Fruit fly (Drosophila melanogaster) whole organism, embryonic: Measurements from ENCODE around the gene Or85c.

Source experiments
- ATbp ChIP-seq: fragments of 200-800 bp; sonication (Bioruptor generic); optimal IDR thresholded peaks from 2 replicates; lab custom pipeline; 2017; ENCODE audit warnings: missing biosample characterization, mild to moderate bottlenecking, missing genetic modification characterization, missing genetic modification reagents
- CG10267 ChIP-seq: fragments of 200-800 bp; sonication (Bioruptor generic); optimal IDR thresholded peaks from 2 replicates; lab custom pipeline; 2018; ENCODE audit warnings: missing biosample characterization, mild to moderate bottlenecking, missing genetic modification characterization, moderate library complexity
- CG12219 ChIP-seq: fragments of 200-800 bp; sonication (Bioruptor generic); optimal IDR thresholded peaks from 3 replicates; lab custom pipeline; 2018; ENCODE audit warnings: missing biosample characterization, mild to moderate bottlenecking, missing genetic modification characterization
- CG12391 ChIP-seq: fragments of 200-800 bp; sonication (Bioruptor generic); optimal IDR thresholded peaks from 3 replicates; lab custom pipeline; 2018; ENCODE audit warnings: missing biosample characterization, mild to moderate bottlenecking, missing genetic modification characterization, moderate library complexity
- CG12769 ChIP-seq: fragments of 200-800 bp; sonication (Bioruptor generic); optimal IDR thresholded peaks from 2 replicates; lab custom pipeline; 2019; ENCODE audit warnings: missing biosample characterization, mild to moderate bottlenecking, missing genetic modification characterization, moderate library complexity
- CG14710 ChIP-seq: fragments of 200-800 bp; sonication (Bioruptor generic); optimal IDR thresholded peaks from 3 replicates; lab custom pipeline; 2019; ENCODE audit warnings: missing biosample characterization, mild to moderate bottlenecking, missing genetic modification characterization, moderate library complexity
- CG17359 ChIP-seq: fragments of 200-800 bp; sonication (Bioruptor generic); optimal IDR thresholded peaks from 3 replicates; lab custom pipeline; 2018; ENCODE audit warnings: missing biosample characterization, mild to moderate bottlenecking, missing genetic modification characterization, moderate library complexity
- CG17361 ChIP-seq: fragments of 200-800 bp; sonication (Bioruptor generic); IDR thresholded peaks from 3 replicates; pipeline ENCODE4 v1.3.6; 2022; ENCODE audit warnings: missing biosample characterization, missing genetic modification characterization
- CG18619 ChIP-seq: fragments of 200-800 bp; sonication (Bioruptor generic); optimal IDR thresholded peaks from 3 replicates; lab custom pipeline; 2017; ENCODE audit warnings: missing biosample characterization, mild to moderate bottlenecking, missing genetic modification characterization
- CG2129 ChIP-seq: fragments of 200-800 bp; sonication (Bioruptor generic); IDR thresholded peaks from 2 replicates; pipeline ENCODE4 v1.3.6; 2022; ENCODE audit warnings: missing biosample characterization, missing genetic modification characterization; ENCODE audit not compliant: partially characterized antibody
- CG2712 ChIP-seq: fragments of 200-800 bp; optimal IDR thresholded peaks from 3 replicates; lab custom pipeline; 2019; ENCODE audit warnings: missing biosample characterization, mild to moderate bottlenecking, missing genetic modification characterization, moderate library complexity
- CG5180 ChIP-seq: fragments of 200-800 bp; sonication (Bioruptor generic); optimal IDR thresholded peaks from 3 replicates; lab custom pipeline; 2017; ENCODE audit warnings: missing biosample characterization, missing genetic modification characterization, mild to moderate bottlenecking, moderate library complexity, missing genetic modification reagents
- CG6175 ChIP-seq: fragments of 200-800 bp; sonication (Bioruptor generic); IDR thresholded peaks from 3 replicates; pipeline ENCODE4 v1.3.6; 2022; ENCODE audit warnings: missing biosample characterization, missing genetic modification characterization
- CG7556 ChIP-seq: fragments of 200-800 bp; sonication (Bioruptor generic); optimal IDR thresholded peaks from 2 replicates; lab custom pipeline; 2017; ENCODE audit warnings: missing biosample characterization, mild to moderate bottlenecking, missing genetic modification characterization
- CG9727 ChIP-seq: fragments of 200-800 bp; sonication (Bioruptor generic); optimal IDR thresholded peaks from 3 replicates; lab custom pipeline; 2017; ENCODE audit warnings: missing biosample characterization, mild to moderate bottlenecking, missing genetic modification characterization
- Drgx ChIP-seq: fragments of 200-800 bp; sonication (Bioruptor generic); IDR thresholded peaks from 2 replicates; pipeline ENCODE4 v1.3.6; 2022; ENCODE audit warnings: missing biosample characterization, missing genetic modification characterization
- Eip74EF ChIP-seq, 2 experiments: fragments of 200-800 bp in 1 of 2; fragments of >200 bp in 1 of 2; sonication (Bioruptor generic) in 1 of 2; optimal IDR thresholded peaks; 2 replicates each; lab custom pipeline; 2017 to 2019; ENCODE audit warnings: missing biosample characterization in 2 of 2, missing genetic modification characterization in 2 of 2, mild to moderate bottlenecking in 1 of 2, moderate library complexity in 1 of 2
- H2.0 ChIP-seq: fragments of 200-800 bp; sonication (Bioruptor generic); IDR thresholded peaks from 2 replicates; pipeline ENCODE4 v1.3.6; 2022; ENCODE audit warnings: missing biosample characterization, missing genetic modification characterization
- Oli ChIP-seq: fragments of 200-800 bp; sonication (Bioruptor generic); optimal IDR thresholded peaks from 2 replicates; lab custom pipeline; 2018; ENCODE audit warnings: missing biosample characterization, mild to moderate bottlenecking, missing genetic modification characterization, moderate library complexity
- Optix ChIP-seq: fragments of 200-800 bp; sonication (Bioruptor generic); IDR thresholded peaks from 3 replicates; pipeline ENCODE4 v1.3.6; 2022; ENCODE audit warnings: missing biosample characterization, missing genetic modification characterization
- Sox102F ChIP-seq: fragments of 200-800 bp; sonication (Bioruptor generic); optimal IDR thresholded peaks from 2 replicates; lab custom pipeline; 2018; ENCODE audit warnings: missing biosample characterization, mild to moderate bottlenecking, missing genetic modification characterization, moderate library complexity
- Ssrp ChIP-seq: fragments of 200-800 bp; sonication (Bioruptor generic); optimal IDR thresholded peaks from 2 replicates; lab custom pipeline; 2018; ENCODE audit warnings: missing biosample characterization, mild to moderate bottlenecking, missing genetic modification characterization, moderate library complexity
- Xbp1 ChIP-seq: fragments of 200-800 bp; sonication (Bioruptor generic); optimal IDR thresholded peaks from 3 replicates; lab custom pipeline; 2016; ENCODE audit warnings: missing biosample characterization, mild to moderate bottlenecking, missing genetic modification characterization
- ac ChIP-seq: fragments of 200-800 bp; sonication (Bioruptor generic); optimal IDR thresholded peaks from 3 replicates; lab custom pipeline; 2017; ENCODE audit warnings: missing biosample characterization, mild to moderate bottlenecking, missing genetic modification characterization
- az2 ChIP-seq: fragments of 200-800 bp; sonication (Bioruptor generic); optimal IDR thresholded peaks from 3 replicates; lab custom pipeline; 2016; ENCODE audit warnings: missing biosample characterization, missing genetic modification characterization
- chn ChIP-seq: fragments of 200-800 bp; sonication (Bioruptor generic); optimal IDR thresholded peaks from 2 replicates; lab custom pipeline; 2016; ENCODE audit warnings: missing biosample characterization, missing genetic modification characterization
- crp ChIP-seq, 2 experiments: fragments of 200-800 bp; sonication (Bioruptor generic); optimal IDR thresholded peaks; 2 replicates in 1 of 2; 3 replicates in 1 of 2; lab custom pipeline; 2017; ENCODE audit warnings: missing biosample characterization in 2 of 2, missing genetic modification characterization in 2 of 2, mild to moderate bottlenecking in 1 of 2, moderate library complexity in 1 of 2
- dan ChIP-seq: fragments of 200-800 bp; sonication (Bioruptor generic); IDR thresholded peaks from 2 replicates; pipeline ENCODE4 v1.3.6; 2022; ENCODE audit warnings: missing biosample characterization, missing genetic modification characterization
- dm ChIP-seq: fragments of 200-800 bp; sonication (Bioruptor generic); optimal IDR thresholded peaks from 3 replicates; lab custom pipeline; 2016; ENCODE audit warnings: missing biosample characterization, missing genetic modification characterization
- dmrt11E ChIP-seq: fragments of 200-800 bp; sonication (Bioruptor generic); optimal IDR thresholded peaks from 3 replicates; lab custom pipeline; 2018; ENCODE audit warnings: missing biosample characterization, mild to moderate bottlenecking, missing genetic modification characterization, moderate library complexity
- dpn ChIP-seq, 2 experiments: fragments of 200-800 bp; sonication (Bioruptor generic); optimal IDR thresholded peaks; 3 replicates each; lab custom pipeline; 2016; ENCODE audit warnings: missing biosample characterization in 2 of 2, missing genetic modification characterization in 2 of 2
- dysf ChIP-seq: fragments of 200-800 bp; sonication (Bioruptor generic); IDR thresholded peaks from 3 replicates; pipeline ENCODE4 v1.3.6; 2022; ENCODE audit warnings: missing biosample characterization, missing genetic modification characterization
- ewg ChIP-seq: fragments of 200-800 bp; sonication (Bioruptor generic); optimal IDR thresholded peaks from 3 replicates; lab custom pipeline; 2017; ENCODE audit warnings: mild to moderate bottlenecking, missing biosample characterization, missing genetic modification reagents, missing genetic modification characterization
- fd96Cb ChIP-seq: fragments of 200-800 bp; sonication (Bioruptor generic); optimal IDR thresholded peaks from 2 replicates; lab custom pipeline; 2018; ENCODE audit warnings: missing biosample characterization, mild to moderate bottlenecking, missing genetic modification characterization, moderate library complexity
- gem ChIP-seq: fragments of 200-800 bp; sonication (Bioruptor generic); optimal IDR thresholded peaks from 2 replicates; lab custom pipeline; 2019; ENCODE audit warnings: missing biosample characterization, mild to moderate bottlenecking, missing genetic modification characterization, moderate library complexity
- hth ChIP-seq: fragments of >200 bp; optimal IDR thresholded peaks from 2 replicates; lab custom pipeline; 2017; ENCODE audit warnings: inconsistent platforms
- nmo ChIP-seq: fragments of 200-800 bp; sonication (Bioruptor generic); optimal IDR thresholded peaks from 2 replicates; lab custom pipeline; 2018; ENCODE audit warnings: missing biosample characterization, mild to moderate bottlenecking, missing genetic modification characterization, moderate library complexity
- onecut ChIP-seq: fragments of 200-800 bp; sonication (Bioruptor generic); IDR thresholded peaks from 2 replicates; pipeline ENCODE4 v1.3.6; 2022; ENCODE audit warnings: missing biosample characterization, missing genetic modification characterization
- pan ChIP-seq, 4 experiments: fragments of >200 bp in 3 of 4; fragments of 200-800 bp in 1 of 4; sonication (Bioruptor generic) in 1 of 4; optimal IDR thresholded peaks in 3 of 4; IDR thresholded peaks in 1 of 4; 2 replicates each; pipeline versions ENCODE4 v1.3.6 to Lab custom; 2017 to 2022; ENCODE audit warnings: missing biosample characterization in 2 of 4, missing genetic modification characterization in 2 of 4, mixed read lengths in 1 of 4
- pnt ChIP-seq: fragments of 200-800 bp; sonication (Bioruptor generic); optimal IDR thresholded peaks from 3 replicates; lab custom pipeline; 2016; ENCODE audit warnings: missing biosample characterization, missing genetic modification characterization
- row ChIP-seq: fragments of 200-800 bp; sonication (Bioruptor generic); IDR thresholded peaks from 3 replicates; pipeline ENCODE4 v1.3.6; 2022; ENCODE audit warnings: missing biosample characterization, missing genetic modification characterization
- run ChIP-seq: fragments of 200-800 bp; sonication (Bioruptor generic); optimal IDR thresholded peaks from 3 replicates; lab custom pipeline; 2018; ENCODE audit warnings: missing biosample characterization, mild to moderate bottlenecking, missing genetic modification characterization
- sisA ChIP-seq: fragments of 200-800 bp; sonication (Bioruptor generic); IDR thresholded peaks from 2 replicates; pipeline ENCODE4 v1.3.6; 2022; ENCODE audit warnings: missing biosample characterization, missing genetic modification characterization
- ssp ChIP-seq: fragments of 200-800 bp; sonication (Bioruptor generic); IDR thresholded peaks from 2 replicates; pipeline ENCODE4 v1.3.6; 2022; ENCODE audit warnings: missing biosample characterization, missing genetic modification characterization
- tin ChIP-seq: fragments of 200-800 bp; sonication (Bioruptor generic); optimal IDR thresholded peaks from 3 replicates; lab custom pipeline; 2016; ENCODE audit warnings: missing biosample characterization, missing genetic modification characterization
- ttk ChIP-seq: fragments of 200-800 bp; sonication (Bioruptor generic); IDR thresholded peaks from 2 replicates; pipeline ENCODE4 v2.1.2; 2022; ENCODE audit warnings: missing biosample characterization, missing genetic modification characterization
- zf30C ChIP-seq: fragments of 200-800 bp; sonication (Bioruptor generic); optimal IDR thresholded peaks from 3 replicates; lab custom pipeline; 2018; ENCODE audit warnings: missing biosample characterization, mild to moderate bottlenecking, missing genetic modification characterization

Gene Or85c

DNA sequence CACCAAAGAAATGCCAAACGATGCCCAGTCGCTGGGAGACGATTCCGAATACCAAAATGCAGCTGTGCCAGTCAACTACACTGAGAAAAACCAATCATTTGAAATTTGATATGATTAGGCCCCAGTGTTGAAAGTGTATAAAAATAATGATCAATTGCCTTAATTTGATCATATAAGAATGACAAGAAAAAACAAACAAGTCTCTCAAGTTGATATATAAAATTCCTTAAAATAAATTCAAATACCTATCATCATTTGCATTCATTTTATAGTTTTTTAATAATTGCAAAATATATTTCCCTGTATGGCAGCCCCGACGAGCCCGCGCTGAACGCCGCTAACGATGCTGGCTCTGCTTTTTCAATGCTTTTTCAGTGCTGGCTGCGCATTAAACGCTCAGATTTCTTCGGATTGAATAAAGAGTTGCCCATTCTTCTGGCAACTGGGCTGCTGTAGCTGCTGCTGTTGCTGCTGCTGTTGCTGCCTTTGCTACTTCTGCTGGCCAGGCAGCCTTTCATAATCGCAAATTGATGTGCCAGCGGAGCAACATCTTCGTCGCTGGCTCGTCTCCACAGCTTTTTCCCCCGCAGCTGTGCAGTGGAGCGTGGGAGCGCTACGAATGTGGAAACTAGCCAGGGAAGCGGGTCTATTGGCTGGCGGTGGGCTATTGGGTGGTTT lies 43.0 kb downstream of the Or85c start (continued):
- TF ChIP-seq zf30C: peak; percentile 36
- TF ChIP-seq CG7556: peak; percentile 27
- TF ChIP-seq CG14710 (tag; lab: Kevin White, UChicago): peak; percentile 17
- peak; percentile 37 for TF ChIP-seq CG12769
- TF ChIP-seq ssp: no peak
- peak; percentile 58 for TF ChIP-seq Drgx
- TF ChIP-seq CG17359 (tag; lab: Kevin White, UChicago): peak; percentile 52
- peak; percentile 19 for TF ChIP-seq az2
- TF ChIP-seq row (GFP tag; lab: Robert Waterston, UW): peak; percentile 46; the same call in 2 of the 3 replicates
- peak; percentile 31; the same call in 1 of the 3 replicates for TF ChIP-seq dysf (GFP tag; lab: Robert Waterston, UW)
- no peak for TF ChIP-seq ac (GFP tag; lab: Kevin White, UChicago)
- peak; percentile 49 for TF ChIP-seq CG12391 (tag; lab: Kevin White, UChicago)
- TF ChIP-seq CG17361 (GFP tag; lab: Robert Waterston, UW): peak; percentile 62
- peak; percentile 25 for TF ChIP-seq Xbp1 (GFP tag; lab: Kevin White, UChicago)
- TF ChIP-seq sisA: 0 out of 2 replicates have a peak, but pooled peaks have one; percentile 13
- TF ChIP-seq gem (tag; lab: Kevin White, UChicago): peak; percentile 73
- TF ChIP-seq CG5180 (GFP tag; lab: Kevin White, UChicago): no peak
- TF ChIP-seq run (tag; lab: Kevin White, UChicago): no peak
- peak; percentile 19 for TF ChIP-seq ATbp
- TF ChIP-seq chn: peak; percentile 4
- peak in 1 of 2 experiments; percentile 15 for TF ChIP-seq Eip74EF (GFP tag; optimal IDR thresholded peaks at IDR 0.05; lab: Kevin White, UChicago)
- no peak for TF ChIP-seq crp (GFP tag; optimal IDR thresholded peaks at IDR 0.05; lab: Kevin White, UChicago)
- peak; percentile 67 for TF ChIP-seq Sox102F (GFP tag; lab: Kevin White, UChicago)
- peak; percentile 1 for TF ChIP-seq CG9727 (GFP tag; lab: Kevin White, UChicago)
- peak; percentile 16 for TF ChIP-seq ewg (GFP tag; lab: Kevin White, UChicago)
- peak; percentile 60 for TF ChIP-seq Oli (tag; lab: Kevin White, UChicago)
- TF ChIP-seq pnt: peak; percentile 15
- peak; percentile 19 for TF ChIP-seq CG10267 (tag; lab: Kevin White, UChicago)
- TF ChIP-seq H2.0 (GFP tag; lab: Robert Waterston, UW): 0 out of 2 replicates have a peak, but pooled peaks have one; percentile 17
- TF ChIP-seq dpn (GFP tag; optimal IDR thresholded peaks at IDR 0.05; lab: Kevin White, UChicago): peak in 1 of 2 experiments; percentile 23
- no peak for TF ChIP-seq hth
- peak; percentile 42 for TF ChIP-seq CG2712 (tag; lab: Kevin White, UChicago)
- no peak for TF ChIP-seq Optix (GFP tag; lab: Robert Waterston, UW)
- TF ChIP-seq onecut (GFP tag; lab: Robert Waterston, UW): 0 out of 2 replicates have a peak, but pooled peaks have one; percentile 5
- peak; percentile 25 for TF ChIP-seq Ssrp
- TF ChIP-seq dm: no peak
- peak; percentile 44 for TF ChIP-seq fd96Cb
- no peak for TF ChIP-seq CG2129 (GFP tag; lab: Robert Waterston, UW)
- peak; percentile 36 for TF ChIP-seq tin
- TF ChIP-seq ttk (GFP tag; lab: Robert Waterston, UW): 0 out of 2 replicates have a peak, but pooled peaks have one; percentile 25
- TF ChIP-seq nmo (GFP tag; lab: Kevin White, UChicago): peak; percentile 54
- TF ChIP-seq dmrt11E (tag; lab: Kevin White, UChicago): peak; percentile 18
- TF ChIP-seq CG6175 (GFP tag; lab: Robert Waterston, UW): 0 out of 3 replicates have a peak, but pooled peaks have one; percentile 53
- TF ChIP-seq CG12219 (GFP tag; lab: Kevin White, UChicago): peak; percentile 2
- TF ChIP-seq dan (GFP tag; lab: Robert Waterston, UW): no peak
- TF ChIP-seq CG18619 (GFP tag; lab: Kevin White, UChicago): peak; percentile 26
- no peak for TF ChIP-seq pan (optimal IDR thresholded peaks at IDR 0.05; lab: Kevin White, UChicago)
- peak in 1 of 2 experiments; percentile 50 for TF ChIP-seq pan (GFP tag; optimal IDR thresholded peaks at IDR 0.05 in 1 of 2, IDR thresholded peaks at IDR 0.05 in 1 of 2)
